Worm (Caenorhabditis elegans): Measurements from ENCODE around the gene lido-12.

DNA sequence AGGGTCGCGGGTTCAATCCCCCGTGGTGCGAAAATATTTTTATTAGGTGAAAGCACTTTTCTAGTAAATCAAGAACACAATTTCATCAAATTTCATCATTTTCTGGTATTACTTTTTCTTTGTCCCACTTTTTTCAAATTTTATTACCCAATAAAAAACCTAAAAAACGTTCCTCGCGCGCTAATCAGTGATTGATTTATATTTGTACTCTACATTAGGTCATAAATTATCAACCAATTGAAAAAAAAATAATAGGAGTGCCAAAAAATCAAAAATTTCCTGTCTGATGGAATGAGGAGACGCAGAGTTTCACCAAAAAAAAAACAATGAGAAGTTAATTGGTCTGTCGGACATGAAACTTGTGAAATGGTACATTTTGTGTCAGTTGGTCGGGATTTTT, 19.1 kb downstream of the lido-12 start:
- TF ChIP-seq swsn-7 (tag; optimal IDR thresholded peaks at IDR 0.05), result no peak
- no peak for TF ChIP-seq fkh-10 (GFP tag; optimal IDR thresholded peaks at IDR 0.05)
- TF ChIP-seq lin-14 (GFP tag; optimal IDR thresholded peaks at IDR 0.05), result no peak
- no peak for TF ChIP-seq blmp-1 (tag; optimal IDR thresholded peaks at IDR 0.05)
- TF ChIP-seq lin-13 (GFP tag; optimal IDR thresholded peaks at IDR 0.05), result no peak
